Fruit fly (Drosophila melanogaster) whole organism, embryonic: ENCODE data around the gene DIP2.
A peak's percentile ranks its signal among the peaks of the same experiment; 100 is the strongest.

Source experiments
- B-H2 ChIP-seq: fragments of 200-800 bp; sonication (Bioruptor generic); optimal IDR thresholded peaks from 2 replicates; lab custom pipeline; 2018; ENCODE audit warnings: missing biosample characterization, mild to moderate bottlenecking, missing genetic modification characterization
- CG10979 ChIP-seq: fragments of 200-800 bp; sonication (Bioruptor generic); optimal IDR thresholded peaks from 2 replicates; lab custom pipeline; 2018; ENCODE audit warnings: missing biosample characterization, mild to moderate bottlenecking, missing genetic modification characterization, moderate library complexity
- CG12155 ChIP-seq: fragments of 200-800 bp; sonication (Bioruptor generic); optimal IDR thresholded peaks from 3 replicates; lab custom pipeline; 2016; ENCODE audit warnings: missing biosample characterization, missing genetic modification characterization
- CG12219 ChIP-seq: fragments of 200-800 bp; sonication (Bioruptor generic); optimal IDR thresholded peaks from 3 replicates; lab custom pipeline; 2018; ENCODE audit warnings: missing biosample characterization, mild to moderate bottlenecking, missing genetic modification characterization
- CG14710 ChIP-seq: fragments of 200-800 bp; sonication (Bioruptor generic); optimal IDR thresholded peaks from 3 replicates; lab custom pipeline; 2019; ENCODE audit warnings: missing biosample characterization, mild to moderate bottlenecking, missing genetic modification characterization, moderate library complexity
- CG15601 ChIP-seq: fragments of 200-800 bp; sonication (Bioruptor generic); optimal IDR thresholded peaks from 3 replicates; lab custom pipeline; 2019; ENCODE audit warnings: missing biosample characterization, mild to moderate bottlenecking, missing genetic modification characterization, moderate library complexity
- CG17186 ChIP-seq: fragments of 200-800 bp; sonication (Bioruptor generic); optimal IDR thresholded peaks from 3 replicates; lab custom pipeline; 2017; ENCODE audit warnings: missing biosample characterization, missing genetic modification reagents, missing genetic modification characterization
- CG17328 ChIP-seq: fragments of 200-800 bp; sonication (Bioruptor generic); IDR thresholded peaks from 2 replicates; pipeline ENCODE4 v1.3.6; 2022; ENCODE audit warnings: missing biosample characterization, missing genetic modification characterization
- CG18619 ChIP-seq: fragments of 200-800 bp; sonication (Bioruptor generic); optimal IDR thresholded peaks from 3 replicates; lab custom pipeline; 2017; ENCODE audit warnings: missing biosample characterization, mild to moderate bottlenecking, missing genetic modification characterization
- CG18764 ChIP-seq: fragments of 200-800 bp; sonication (Bioruptor generic); optimal IDR thresholded peaks from 3 replicates; lab custom pipeline; 2016; ENCODE audit warnings: missing biosample characterization, missing genetic modification characterization
- CG33557 ChIP-seq: fragments of 200-800 bp; sonication (Bioruptor generic); optimal IDR thresholded peaks from 2 replicates; lab custom pipeline; 2019; ENCODE audit warnings: missing biosample characterization, mild to moderate bottlenecking, missing genetic modification characterization, moderate library complexity
- CG3847 ChIP-seq: fragments of 200-800 bp; sonication (Bioruptor generic); IDR thresholded peaks from 2 replicates; pipeline ENCODE4 v1.3.6; 2022; ENCODE audit warnings: missing biosample characterization, missing genetic modification characterization
- CG7556 ChIP-seq: fragments of 200-800 bp; sonication (Bioruptor generic); optimal IDR thresholded peaks from 2 replicates; lab custom pipeline; 2017; ENCODE audit warnings: missing biosample characterization, mild to moderate bottlenecking, missing genetic modification characterization
- Dip3 ChIP-seq: fragments of 200-800 bp; sonication (Bioruptor generic); optimal IDR thresholded peaks from 3 replicates; lab custom pipeline; 2016; ENCODE audit warnings: missing biosample characterization, missing genetic modification characterization
- Fer1 ChIP-seq: fragments of 200-800 bp; sonication (Bioruptor generic); optimal IDR thresholded peaks from 2 replicates; lab custom pipeline; 2017; ENCODE audit warnings: missing biosample characterization, mild to moderate bottlenecking, missing genetic modification characterization
- Hr51 ChIP-seq, 2 experiments: fragments of 200-800 bp; sonication (Bioruptor generic); optimal IDR thresholded peaks; 2 replicates in 1 of 2; 3 replicates in 1 of 2; lab custom pipeline; 2016 to 2018; ENCODE audit warnings: missing biosample characterization in 2 of 2, missing genetic modification characterization in 2 of 2, mild to moderate bottlenecking in 1 of 2, moderate library complexity in 1 of 2
- Max ChIP-seq: fragments of 200-800 bp; sonication (Bioruptor generic); optimal IDR thresholded peaks from 2 replicates; lab custom pipeline; 2016; ENCODE audit warnings: missing biosample characterization, mild to moderate bottlenecking, missing genetic modification characterization
- NC2α ChIP-seq: fragments of 200-800 bp; sonication (Bioruptor generic); optimal IDR thresholded peaks from 2 replicates; lab custom pipeline; 2016; ENCODE audit warnings: missing biosample characterization, missing genetic modification characterization
- Optix ChIP-seq: fragments of 200-800 bp; sonication (Bioruptor generic); IDR thresholded peaks from 3 replicates; pipeline ENCODE4 v1.3.6; 2022; ENCODE audit warnings: missing biosample characterization, missing genetic modification characterization
- Sry-δ ChIP-seq: fragments of 200-800 bp; sonication (Bioruptor generic); optimal IDR thresholded peaks from 2 replicates; lab custom pipeline; 2016; ENCODE audit warnings: missing biosample characterization, missing genetic modification characterization
- Ssrp ChIP-seq: fragments of 200-800 bp; sonication (Bioruptor generic); optimal IDR thresholded peaks from 2 replicates; lab custom pipeline; 2018; ENCODE audit warnings: missing biosample characterization, mild to moderate bottlenecking, missing genetic modification characterization, moderate library complexity
- Trl ChIP-seq, 3 experiments: fragments of >200 bp in 2 of 3; fragments of 200-800 bp in 1 of 3; sonication (Bioruptor generic) in 1 of 3; optimal IDR thresholded peaks; 2 replicates in 1 of 3; 3 replicates in 2 of 3; lab custom pipeline; 2016 to 2017; ENCODE audit warnings: missing biosample characterization in 1 of 3, missing genetic modification characterization in 1 of 3
- Vsx1 ChIP-seq: fragments of 200-800 bp; sonication (Bioruptor generic); optimal IDR thresholded peaks from 2 replicates; lab custom pipeline; 2017; ENCODE audit warnings: missing biosample characterization, mild to moderate bottlenecking, missing genetic modification characterization, missing genetic modification reagents
- amos ChIP-seq: fragments of 200-800 bp; sonication (Bioruptor generic); IDR thresholded peaks from 2 replicates; pipeline ENCODE4 v1.3.6; 2022; ENCODE audit warnings: missing biosample characterization, missing genetic modification characterization; ENCODE audit not compliant: partially characterized antibody
- az2 ChIP-seq: fragments of 200-800 bp; sonication (Bioruptor generic); optimal IDR thresholded peaks from 3 replicates; lab custom pipeline; 2016; ENCODE audit warnings: missing biosample characterization, missing genetic modification characterization
- chinmo ChIP-seq: fragments of 200-800 bp; sonication (Bioruptor generic); IDR thresholded peaks from 4 replicates; pipeline ENCODE4 v1.3.6; 2022; ENCODE audit warnings: missing biosample characterization, missing genetic modification characterization; ENCODE audit not compliant: partially characterized antibody
- crp ChIP-seq, 2 experiments: fragments of 200-800 bp; sonication (Bioruptor generic); optimal IDR thresholded peaks; 2 replicates in 1 of 2; 3 replicates in 1 of 2; lab custom pipeline; 2017; ENCODE audit warnings: missing biosample characterization in 2 of 2, missing genetic modification characterization in 2 of 2, mild to moderate bottlenecking in 1 of 2, moderate library complexity in 1 of 2
- cwo ChIP-seq: fragments of 200-800 bp; sonication (Bioruptor generic); optimal IDR thresholded peaks from 3 replicates; lab custom pipeline; 2017; ENCODE audit warnings: missing biosample characterization, missing genetic modification characterization, mild to moderate bottlenecking, moderate library complexity, missing genetic modification reagents
- dmrt11E ChIP-seq: fragments of 200-800 bp; sonication (Bioruptor generic); optimal IDR thresholded peaks from 3 replicates; lab custom pipeline; 2018; ENCODE audit warnings: missing biosample characterization, mild to moderate bottlenecking, missing genetic modification characterization, moderate library complexity
- ems ChIP-seq: fragments of 200-800 bp; sonication (Bioruptor generic); optimal IDR thresholded peaks from 3 replicates; lab custom pipeline; 2016; ENCODE audit warnings: missing biosample characterization, missing genetic modification characterization
- fd3F ChIP-seq: fragments of 200-800 bp; sonication (Bioruptor generic); optimal IDR thresholded peaks from 2 replicates; lab custom pipeline; 2018; ENCODE audit warnings: missing biosample characterization, mild to moderate bottlenecking, missing genetic modification characterization, moderate library complexity
- fru ChIP-seq: fragments of >200 bp; optimal IDR thresholded peaks from 2 replicates; lab custom pipeline; 2017
- gce ChIP-seq: fragments of 200-800 bp; sonication (Bioruptor generic); IDR thresholded peaks from 3 replicates; pipeline ENCODE4 v1.3.6; 2022; ENCODE audit warnings: missing biosample characterization, missing genetic modification characterization
- gro ChIP-seq: fragments of 200-800 bp; sonication (Bioruptor generic); optimal IDR thresholded peaks from 2 replicates; lab custom pipeline; 2016; ENCODE audit warnings: missing biosample characterization, missing genetic modification characterization
- lmd ChIP-seq: fragments of 200-800 bp; sonication (Bioruptor generic); IDR thresholded peaks from 2 replicates; pipeline ENCODE4 v1.3.6; 2022; ENCODE audit warnings: missing biosample characterization, missing genetic modification characterization
- maf-S ChIP-seq: fragments of 200-800 bp; sonication (Bioruptor generic); optimal IDR thresholded peaks from 2 replicates; lab custom pipeline; 2016; ENCODE audit warnings: missing biosample characterization, missing genetic modification characterization
- mam ChIP-seq: fragments of 200-800 bp; sonication (Bioruptor generic); optimal IDR thresholded peaks from 3 replicates; lab custom pipeline; 2016; ENCODE audit warnings: missing biosample characterization, missing genetic modification characterization
- mirr ChIP-seq: fragments of 200-800 bp; sonication (Bioruptor generic); optimal IDR thresholded peaks from 3 replicates; lab custom pipeline; 2018; ENCODE audit warnings: missing biosample characterization, mild to moderate bottlenecking, missing genetic modification characterization
- mld ChIP-seq: fragments of 200-800 bp; sonication (Bioruptor generic); IDR thresholded peaks from 3 replicates; pipeline ENCODE4 v1.3.6; 2022; ENCODE audit warnings: missing biosample characterization, missing genetic modification characterization; ENCODE audit not compliant: partially characterized antibody
- oc ChIP-seq: fragments of 200-800 bp; sonication (Bioruptor generic); optimal IDR thresholded peaks from 2 replicates; lab custom pipeline; 2018; ENCODE audit warnings: missing biosample characterization, mild to moderate bottlenecking, missing genetic modification characterization, moderate library complexity
- prd ChIP-seq, 3 experiments: fragments of >200 bp in 2 of 3; fragments of 200-800 bp in 1 of 3; sonication (Bioruptor generic) in 1 of 3; optimal IDR thresholded peaks in 2 of 3; IDR thresholded peaks in 1 of 3; 2 replicates in 2 of 3; 3 replicates in 1 of 3; pipeline versions ENCODE4 v1.3.6 to Lab custom; 2017 to 2022; ENCODE audit warnings: missing biosample characterization in 1 of 3, missing genetic modification characterization in 1 of 3
- ranshi ChIP-seq: fragments of 200-800 bp; sonication (Bioruptor generic); IDR thresholded peaks from 2 replicates; pipeline ENCODE4 v1.3.6; 2022; ENCODE audit warnings: missing biosample characterization, missing genetic modification characterization
- scrt ChIP-seq: fragments of 200-800 bp; sonication (Bioruptor generic); optimal IDR thresholded peaks from 2 replicates; lab custom pipeline; 2018; ENCODE audit warnings: missing biosample characterization, mild to moderate bottlenecking, missing genetic modification characterization, moderate library complexity
- tin ChIP-seq: fragments of 200-800 bp; sonication (Bioruptor generic); optimal IDR thresholded peaks from 3 replicates; lab custom pipeline; 2016; ENCODE audit warnings: missing biosample characterization, missing genetic modification characterization
- tna ChIP-seq: fragments of 200-800 bp; sonication (Bioruptor generic); IDR thresholded peaks from 2 replicates; pipeline ENCODE4 v1.3.6; 2022; ENCODE audit warnings: missing biosample characterization, missing genetic modification characterization; ENCODE audit not compliant: partially characterized antibody
- ttk ChIP-seq: fragments of 200-800 bp; sonication (Bioruptor generic); IDR thresholded peaks from 2 replicates; pipeline ENCODE4 v2.1.2; 2022; ENCODE audit warnings: missing biosample characterization, missing genetic modification characterization
- unpg ChIP-seq: fragments of 200-800 bp; sonication (Bioruptor generic); optimal IDR thresholded peaks from 3 replicates; lab custom pipeline; 2018; ENCODE audit warnings: missing biosample characterization, mild to moderate bottlenecking, missing genetic modification characterization, moderate library complexity
- vvl ChIP-seq: fragments of 200-800 bp; sonication (Bioruptor generic); IDR thresholded peaks from 2 replicates; pipeline ENCODE4 v1.3.6; 2022; ENCODE audit warnings: missing biosample characterization, missing genetic modification characterization

Gene DIP2

dm6 chr3L:246644-247199, 11.0 kb downstream of the DIP2 start (continued):
- TF ChIP-seq mam (GFP tag; lab: Kevin White, UChicago): peak; percentile 41
- peak; percentile 50 for TF ChIP-seq tin (GFP tag; lab: Kevin White, UChicago)
- peak; percentile 58 for TF ChIP-seq CG3847 (GFP tag; lab: Robert Waterston, UW)
- TF ChIP-seq unpg (GFP tag; lab: Kevin White, UChicago): no peak
- TF ChIP-seq lmd (GFP tag; lab: Robert Waterston, UW): peak; percentile 40; the same call in 1 of the 2 replicates
- TF ChIP-seq ttk: no peak
- no peak for TF ChIP-seq ranshi (GFP tag; lab: Robert Waterston, UW)
- no peak for TF ChIP-seq Ssrp (tag; lab: Kevin White, UChicago)
- no peak for TF ChIP-seq CG7556 (GFP tag; lab: Kevin White, UChicago)
- TF ChIP-seq CG33557 (GFP tag; lab: Kevin White, UChicago): no peak
- no peak for TF ChIP-seq CG12155
- TF ChIP-seq tna (GFP tag; lab: Robert Waterston, UW): peak; percentile 71
- TF ChIP-seq Dip3 (GFP tag; lab: Kevin White, UChicago): peak; percentile 34
- TF ChIP-seq CG18764: peak; percentile 47
- TF ChIP-seq fd3F (GFP tag; lab: Kevin White, UChicago): no peak
- TF ChIP-seq CG10979 (tag; lab: Kevin White, UChicago): peak; percentile 19
- TF ChIP-seq fru (lab: Kevin White, UChicago): no peak
- TF ChIP-seq scrt: no peak
- no peak for TF ChIP-seq cwo
- no peak for TF ChIP-seq Optix (GFP tag; lab: Robert Waterston, UW)
- TF ChIP-seq maf-S (GFP tag; lab: Kevin White, UChicago): no peak
- peak; percentile 69 for TF ChIP-seq CG14710 (tag; lab: Kevin White, UChicago)
- TF ChIP-seq vvl (GFP tag; lab: Robert Waterston, UW): no peak
- TF ChIP-seq Hr51 (GFP tag; optimal IDR thresholded peaks at IDR 0.05; lab: Kevin White, UChicago): peak in 1 of 2 experiments; percentile 12
- no peak for TF ChIP-seq CG12219 (GFP tag; lab: Kevin White, UChicago)
- TF ChIP-seq CG17328 (GFP tag; lab: Robert Waterston, UW): no peak
- TF ChIP-seq dmrt11E (tag; lab: Kevin White, UChicago): peak; percentile 23
- peak; percentile 6 for TF ChIP-seq az2 (GFP tag; lab: Kevin White, UChicago)
- no peak for TF ChIP-seq CG15601 (tag; lab: Kevin White, UChicago)
- no peak for TF ChIP-seq mirr (GFP tag; lab: Kevin White, UChicago)
- TF ChIP-seq CG17186: peak; percentile 67
- peak; percentile 66; the same call in 1 of the 2 replicates for TF ChIP-seq amos
- no peak for TF ChIP-seq mld (GFP tag; lab: Robert Waterston, UW)
- 0 out of 3 replicates have a peak, but pooled peaks have one; percentile 52 for TF ChIP-seq gce (GFP tag; lab: Robert Waterston, UW)
- TF ChIP-seq crp (GFP tag; optimal IDR thresholded peaks at IDR 0.05; lab: Kevin White, UChicago): peak in 1 of 2 experiments; percentile 42
- TF ChIP-seq Sry-δ (GFP tag; lab: Kevin White, UChicago): peak; percentile 77
- no peak for TF ChIP-seq oc (tag; lab: Kevin White, UChicago)
- TF ChIP-seq chinmo (GFP tag; lab: Robert Waterston, UW): 0 out of 4 replicates have a peak, but pooled peaks have one; percentile 42
- peak; percentile 70 for TF ChIP-seq B-H2
- TF ChIP-seq gro (GFP tag; lab: Kevin White, UChicago): peak; percentile 70
- TF ChIP-seq NC2α (GFP tag; lab: Kevin White, UChicago): no peak
- no peak for TF ChIP-seq Trl (optimal IDR thresholded peaks at IDR 0.05; lab: Kevin White, UChicago)
- TF ChIP-seq Trl (GFP tag; optimal IDR thresholded peaks at IDR 0.05; lab: Kevin White, UChicago): peak; percentile 50
- no peak for TF ChIP-seq Max
- no peak for TF ChIP-seq CG18619 (GFP tag; lab: Kevin White, UChicago)
- no peak for TF ChIP-seq prd (optimal IDR thresholded peaks at IDR 0.05; lab: Kevin White, UChicago)
- peak; percentile 57; the same call in 1 of the 3 replicates for TF ChIP-seq prd (GFP tag; IDR thresholded peaks at IDR 0.05; lab: Robert Waterston, UW)
- TF ChIP-seq Vsx1 (GFP tag; lab: Kevin White, UChicago): no peak
- TF ChIP-seq Fer1 (GFP tag; lab: Kevin White, UChicago): no peak
- TF ChIP-seq ems: peak; percentile 27
